Fruit fly (Drosophila melanogaster): ENCODE results near the gene Ref1.

Gene Ref1

DNA sequence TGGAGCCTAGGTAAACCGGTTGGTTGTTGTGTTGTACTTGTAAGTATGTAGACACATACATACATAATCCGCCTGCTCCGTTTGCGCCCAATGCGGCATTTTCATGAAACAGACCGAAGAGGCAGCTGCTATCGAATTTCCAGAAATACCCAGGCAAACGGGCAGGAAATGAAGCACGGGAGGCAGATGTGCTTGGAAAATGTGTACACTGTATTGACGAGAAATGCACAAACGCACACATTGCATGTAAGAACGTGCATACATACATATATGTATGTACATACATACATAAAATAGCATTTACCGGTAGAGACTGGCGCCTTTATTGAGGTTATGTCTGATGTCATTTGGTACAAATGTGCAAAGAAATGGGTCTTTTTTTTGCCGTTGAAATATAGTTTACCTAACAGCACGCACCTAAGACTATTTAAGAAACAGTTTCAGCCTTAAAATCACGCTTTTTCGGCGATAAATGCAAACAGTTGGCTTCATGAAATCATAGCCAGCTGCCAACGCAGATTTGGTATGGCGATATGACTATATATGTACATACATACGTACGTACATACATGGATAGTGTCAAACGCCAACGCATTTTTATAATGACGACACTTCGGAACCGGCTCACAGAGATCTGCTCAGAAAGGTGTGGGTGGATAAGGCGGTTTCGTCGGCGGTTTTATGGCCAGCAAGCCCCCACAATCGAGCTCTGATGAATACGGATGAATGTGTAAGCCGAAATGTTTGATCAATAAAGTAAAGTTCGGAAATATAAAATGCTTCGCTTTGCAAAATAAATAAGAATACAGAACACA lies 9.5 kb upstream of the Ref1 start (continued):
- no peak for TF ChIP-seq CG2678 (tag; optimal IDR thresholded peaks at IDR 0.05)
- TF ChIP-seq CG14965 (GFP tag; optimal IDR thresholded peaks at IDR 0.05; ENCODE audit: borderline replicate concordance), result no peak
- TF ChIP-seq Opbp (GFP tag; IDR thresholded peaks at IDR 0.05; ENCODE audit: partially characterized antibody), result no peak
- peak; percentile 19 for TF ChIP-seq MESR4 (GFP tag; optimal IDR thresholded peaks at IDR 0.05)
- peak; percentile 36; the same call in 1 of the 2 replicates for TF ChIP-seq bbx (GFP tag; IDR thresholded peaks at IDR 0.05; ENCODE audit: partially characterized antibody)
- peak; percentile 79 for TF ChIP-seq ac (GFP tag; optimal IDR thresholded peaks at IDR 0.05)
- TF ChIP-seq CG3847 (GFP tag; IDR thresholded peaks at IDR 0.05), result no peak
- TF ChIP-seq wdn (GFP tag; IDR thresholded peaks at IDR 0.05), result no peak
- no peak for TF ChIP-seq Dek (tag; optimal IDR thresholded peaks at IDR 0.05)
- TF ChIP-seq ERR (GFP tag; optimal IDR thresholded peaks at IDR 0.05), result no peak
- TF ChIP-seq maf-S (GFP tag; optimal IDR thresholded peaks at IDR 0.05), result no peak
- no peak for TF ChIP-seq CG12104 (GFP tag; optimal IDR thresholded peaks at IDR 0.05)
- TF ChIP-seq onecut (GFP tag; IDR thresholded peaks at IDR 0.05), result peak; percentile 62; the same call in 1 of the 2 replicates
- TF ChIP-seq eve (GFP tag; optimal IDR thresholded peaks at IDR 0.05), result no peak
- no peak for TF ChIP-seq CG6254 (GFP tag; optimal IDR thresholded peaks at IDR 0.05)
- TF ChIP-seq Rfx (GFP tag; IDR thresholded peaks at IDR 0.05), result no peak
- no peak for TF ChIP-seq CG18764 (GFP tag; optimal IDR thresholded peaks at IDR 0.05)
- no peak for TF ChIP-seq CG17186 (GFP tag; optimal IDR thresholded peaks at IDR 0.05)
- TF ChIP-seq MBD-R2 (GFP tag; IDR thresholded peaks at IDR 0.05), result peak; percentile 40; the same call in 1 of the 2 replicates
- TF ChIP-seq Gug (GFP tag; IDR thresholded peaks at IDR 0.05), result no peak
- TF ChIP-seq CG32767 (GFP tag; IDR thresholded peaks at IDR 0.05), result peak; percentile 80; the same call in 1 of the 2 replicates
- TF ChIP-seq CG2202 (tag; optimal IDR thresholded peaks at IDR 0.05), result no peak
- no peak for TF ChIP-seq Gsc (GFP tag; IDR thresholded peaks at IDR 0.05)
- no peak for TF ChIP-seq CG5245 (GFP tag; optimal IDR thresholded peaks at IDR 0.05)
- no peak for TF ChIP-seq Atf3 (GFP tag; optimal IDR thresholded peaks at IDR 0.05)
- TF ChIP-seq grau (tag; optimal IDR thresholded peaks at IDR 0.05), result no peak
- TF ChIP-seq pros (GFP tag; optimal IDR thresholded peaks at IDR 0.05), result no peak
- no peak for TF ChIP-seq nau (GFP tag; optimal IDR thresholded peaks at IDR 0.05)
- no peak for TF ChIP-seq CG11504 (tag; optimal IDR thresholded peaks at IDR 0.05)
- TF ChIP-seq PHDP (tag; optimal IDR thresholded peaks at IDR 0.05), result no peak
- no peak for TF ChIP-seq CG8478 (optimal IDR thresholded peaks at IDR 0.05)
- no peak for TF ChIP-seq CG1603 (tag; optimal IDR thresholded peaks at IDR 0.05)
- TF ChIP-seq HLH3B (GFP tag; IDR thresholded peaks at IDR 0.05), result no peak
- TF ChIP-seq fd3F (GFP tag; optimal IDR thresholded peaks at IDR 0.05), result no peak
- TF ChIP-seq Stat92E (GFP tag; optimal IDR thresholded peaks at IDR 0.05), result no peak
- TF ChIP-seq mam (GFP tag; optimal IDR thresholded peaks at IDR 0.05), result no peak
- no peak for TF ChIP-seq bcd (GFP tag; optimal IDR thresholded peaks at IDR 0.05)
- no peak for TF ChIP-seq knrl (GFP tag; IDR thresholded peaks at IDR 0.05; ENCODE audit: partially characterized antibody)
- no peak for TF ChIP-seq CG11456 (GFP tag; IDR thresholded peaks at IDR 0.05)
- TF ChIP-seq CG10543 (GFP tag; optimal IDR thresholded peaks at IDR 0.05), result no peak
- TF ChIP-seq nerfin-1 (tag; optimal IDR thresholded peaks at IDR 0.05), result peak; percentile 67
- no peak for TF ChIP-seq odd (GFP tag; optimal IDR thresholded peaks at IDR 0.05)
- TF ChIP-seq Optix (GFP tag; IDR thresholded peaks at IDR 0.05), result no peak
- no peak for TF ChIP-seq CG4404 (GFP tag; IDR thresholded peaks at IDR 0.05)
- TF ChIP-seq CG6791 (GFP tag; IDR thresholded peaks at IDR 0.05; ENCODE audit: partially characterized antibody), result no peak
- no peak for TF ChIP-seq CG10147 (GFP tag; optimal IDR thresholded peaks at IDR 0.05)
- TF ChIP-seq slou (GFP tag; optimal IDR thresholded peaks at IDR 0.05), result no peak
- no peak for TF ChIP-seq hth (optimal IDR thresholded peaks at IDR 0.05)
- TF ChIP-seq sd (tag; optimal IDR thresholded peaks at IDR 0.05), result peak; percentile 34

All from whole organism, embryonic.